Fruit fly (Drosophila melanogaster): ENCODE results near the gene Tsp86D.

DNA sequence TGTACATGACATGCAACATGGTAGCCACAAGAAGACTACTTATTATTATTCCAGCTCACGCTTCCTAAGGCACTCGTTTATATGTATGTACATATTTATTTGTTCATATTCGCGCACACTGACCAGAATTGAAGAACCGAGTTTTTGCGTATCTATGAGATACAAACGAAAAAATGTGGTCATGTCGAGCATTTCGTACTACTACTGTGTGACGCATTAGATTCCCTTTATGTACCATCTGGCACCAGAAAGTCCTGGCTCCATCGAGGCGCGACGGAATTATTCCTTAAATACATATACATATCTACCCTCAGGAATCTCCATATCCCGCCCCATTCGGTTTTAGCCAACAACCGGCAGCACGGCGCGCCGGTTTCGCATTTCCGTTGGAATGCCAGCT, 17.9 kb upstream of the Tsp86D start:
- TF ChIP-seq CG12768 (GFP tag; optimal IDR thresholded peaks at IDR 0.05): no peak
- no peak for TF ChIP-seq pad (GFP tag; optimal IDR thresholded peaks at IDR 0.05)
- TF ChIP-seq CG1620 (GFP tag; optimal IDR thresholded peaks at IDR 0.05): no peak
- no peak for TF ChIP-seq Hr96 (GFP tag; optimal IDR thresholded peaks at IDR 0.05)
- no peak for TF ChIP-seq Clk (GFP tag; optimal IDR thresholded peaks at IDR 0.05)
- no peak for TF ChIP-seq CG11617 (GFP tag; optimal IDR thresholded peaks at IDR 0.05)
